Fruit fly (Drosophila melanogaster) whole organism, adult: ENCODE data around the gene CG5916.

Source experiments
- CG11617 ChIP-seq: fragments of 200-800 bp; sonication (Bioruptor generic); optimal IDR thresholded peaks from 2 replicates; lab custom pipeline; 2017; ENCODE audit warnings: mild to moderate bottlenecking, missing biosample characterization, missing genetic modification reagents, missing genetic modification characterization
- CG12768 ChIP-seq: fragments of 200-800 bp; sonication (Bioruptor generic); optimal IDR thresholded peaks from 2 replicates; lab custom pipeline; 2017; ENCODE audit warnings: missing biosample characterization, missing genetic modification characterization, mild to moderate bottlenecking, moderate library complexity, missing genetic modification reagents
- CG5204 ChIP-seq: fragments of 200-800 bp; sonication (Bioruptor generic); optimal IDR thresholded peaks from 2 replicates; lab custom pipeline; 2016; ENCODE audit warnings: missing biosample characterization, missing genetic modification characterization
- Clk ChIP-seq: fragments of 200-800 bp; sonication (Bioruptor generic); optimal IDR thresholded peaks from 2 replicates; lab custom pipeline; 2017; ENCODE audit warnings: missing biosample characterization, missing genetic modification characterization
- Crg-1 ChIP-seq: fragments of 200-800 bp; sonication (Bioruptor generic); optimal IDR thresholded peaks from 2 replicates; lab custom pipeline; 2016; ENCODE audit warnings: missing biosample characterization, missing genetic modification characterization
- Mnt ChIP-seq: fragments of 200-800 bp; sonication (Bioruptor generic); optimal IDR thresholded peaks from 2 replicates; lab custom pipeline; 2016; ENCODE audit warnings: missing biosample characterization, mild to moderate bottlenecking, missing genetic modification characterization
- bab1 ChIP-seq: fragments of 200-800 bp; sonication (Bioruptor generic); optimal IDR thresholded peaks from 3 replicates; lab custom pipeline; 2019; ENCODE audit warnings: missing biosample characterization, mild to moderate bottlenecking, missing genetic modification characterization, moderate library complexity
- cic ChIP-seq: fragments of 200-800 bp; sonication (Bioruptor generic); optimal IDR thresholded peaks from 2 replicates; lab custom pipeline; 2017; ENCODE audit warnings: missing biosample characterization, mild to moderate bottlenecking, missing genetic modification characterization, moderate library complexity
- cnc ChIP-seq, 2 experiments: fragments of >200 bp; optimal IDR thresholded peaks; 2 replicates each; lab custom pipeline; 2017
- kay ChIP-seq: fragments of 200-800 bp; sonication (Bioruptor generic); peaks from one replicate; lab custom pipeline; 2016; ENCODE audit warnings: missing biosample characterization, missing genetic modification characterization, borderline replicate concordance
- ovo ChIP-seq: fragments of 200-800 bp; sonication (Bioruptor generic); optimal IDR thresholded peaks from 2 replicates; lab custom pipeline; 2016; ENCODE audit warnings: missing biosample characterization, missing genetic modification characterization
- pad ChIP-seq: fragments of 200-800 bp; sonication (Bioruptor generic); optimal IDR thresholded peaks from 3 replicates; lab custom pipeline; 2017; ENCODE audit warnings: missing biosample characterization, missing genetic modification characterization, mild to moderate bottlenecking, moderate library complexity, missing genetic modification reagents
- tj ChIP-seq: fragments of 200-800 bp; sonication (Bioruptor generic); optimal IDR thresholded peaks from 3 replicates; lab custom pipeline; 2017; ENCODE audit warnings: missing biosample characterization, mild to moderate bottlenecking, missing genetic modification characterization, moderate library complexity

DNA sequence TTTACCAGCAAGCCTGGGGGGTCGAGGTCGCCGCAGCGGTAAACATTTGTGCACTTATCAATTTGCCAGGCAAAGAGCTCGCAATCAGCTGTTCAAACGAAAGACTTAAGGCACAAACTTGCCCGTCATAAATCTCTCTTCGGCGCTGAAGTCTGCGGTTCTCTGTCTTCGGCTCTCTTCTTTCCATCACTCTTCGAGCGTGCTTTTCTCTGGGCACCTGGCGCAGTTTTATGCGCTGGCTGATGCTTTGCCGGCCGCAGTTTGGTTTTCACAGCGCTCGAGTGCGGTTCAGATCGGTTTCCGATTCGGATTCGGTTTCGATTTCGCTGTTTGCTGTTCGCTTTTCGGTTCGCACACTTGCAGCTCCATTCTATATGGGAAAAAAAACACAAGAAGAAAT lies 18.4 kb upstream of the CG5916 start:
- TF ChIP-seq bab1 (GFP tag; lab: Kevin White, UChicago) (no peak), kay (GFP tag; lab: Kevin White, UChicago) (no peak), pad (GFP tag; lab: Kevin White, UChicago) (no peak), CG11617 (GFP tag; lab: Kevin White, UChicago) (no peak), tj (GFP tag; lab: Kevin White, UChicago) (no peak), Mnt (no peak), cic (GFP tag; lab: Kevin White, UChicago) (no peak), ovo (GFP tag; lab: Kevin White, UChicago) (no peak), Crg-1 (GFP tag; lab: Kevin White, UChicago) (no peak), cnc (optimal IDR thresholded peaks at IDR 0.05; lab: Kevin White, UChicago) (no peak), Clk (no peak), CG12768 (GFP tag; lab: Kevin White, UChicago) (no peak), CG5204 (GFP tag; lab: Kevin White, UChicago) (no peak)
